Fruit fly (Drosophila melanogaster) whole organism, wandering third instar larva: ENCODE measurements around the gene CG3635.

Experiments
- CG32264 ChIP-seq: fragments of 200-800 bp; sonication (Bioruptor generic); optimal IDR thresholded peaks from 2 replicates; lab custom pipeline; 2016; ENCODE audit warnings: missing biosample characterization, missing genetic modification characterization
- CG9705 ChIP-seq: fragments of 200-800 bp; sonication (Bioruptor generic); optimal IDR thresholded peaks from 2 replicates; lab custom pipeline; 2018; ENCODE audit warnings: missing biosample characterization, mild to moderate bottlenecking, missing genetic modification characterization
- Dif ChIP-seq: fragments of 200-275, 200-300 bp; sonication (Bioruptor generic); optimal IDR thresholded peaks from 2 replicates; lab custom pipeline; 2018; ENCODE audit warnings: missing biosample characterization, missing genetic modification characterization; ENCODE audit not compliant: partially characterized antibody
- GATAd ChIP-seq: sonication (Bioruptor generic); optimal IDR thresholded peaks from 2 replicates; lab custom pipeline; 2016; ENCODE audit warnings: missing biosample characterization, missing genetic modification characterization
- HLH106 ChIP-seq: fragments of 200-800 bp; optimal IDR thresholded peaks from 3 replicates; lab custom pipeline; 2019; ENCODE audit warnings: missing biosample characterization, mild to moderate bottlenecking, missing genetic modification characterization, moderate library complexity
- Hnf4 ChIP-seq: fragments of 200-800 bp; sonication (Bioruptor generic); optimal IDR thresholded peaks from 2 replicates; lab custom pipeline; 2016; ENCODE audit warnings: missing biosample characterization, mild to moderate bottlenecking, missing genetic modification characterization
- Hr78 ChIP-seq: fragments of >200 bp; optimal IDR thresholded peaks from 2 replicates; lab custom pipeline; 2017; ENCODE audit warnings: missing biosample characterization, missing genetic modification characterization
- Hr83 ChIP-seq: fragments of 200-300 bp; sonication (Bioruptor generic); optimal IDR thresholded peaks from 2 replicates; lab custom pipeline; 2016; ENCODE audit warnings: missing biosample characterization, mild to moderate bottlenecking, missing genetic modification characterization, moderate library complexity; ENCODE audit not compliant: poor library complexity, severe bottlenecking
- Jra ChIP-seq: sonication (Bioruptor generic); optimal IDR thresholded peaks from 2 replicates; lab custom pipeline; 2016; ENCODE audit warnings: missing biosample characterization, missing genetic modification characterization
- Myc ChIP-seq: fragments of >200 bp; optimal IDR thresholded peaks from 2 replicates; lab custom pipeline; 2017
- N ChIP-seq: fragments of >200 bp; optimal IDR thresholded peaks from 2 replicates; lab custom pipeline; 2018; ENCODE audit warnings: missing biosample characterization, missing external identifiers, missing genetic modification characterization
- Rel ChIP-seq, 2 experiments: fragments of 200-800 bp; sonication (Bioruptor generic) in 1 of 2; optimal IDR thresholded peaks; 2 replicates in 1 of 2; 3 replicates in 1 of 2; lab custom pipeline; 2016 to 2019; ENCODE audit warnings: mild to moderate bottlenecking in 2 of 2, missing biosample characterization in 2 of 2, missing genetic modification characterization in 2 of 2, moderate library complexity in 1 of 2
- Vsx2 ChIP-seq: fragments of 200-300, 225-300 bp; sonication (Bioruptor generic); optimal IDR thresholded peaks from 2 replicates; lab custom pipeline; 2018; ENCODE audit warnings: missing biosample characterization, missing genetic modification characterization; ENCODE audit not compliant: partially characterized antibody
- brk ChIP-seq: fragments of 200-800 bp; sonication (Bioruptor generic); optimal IDR thresholded peaks from 2 replicates; lab custom pipeline; 2016; ENCODE audit warnings: missing biosample characterization, mild to moderate bottlenecking, missing genetic modification characterization
- dl ChIP-seq, 2 experiments: fragments of 175-275, 200-275 bp in 1 of 2; fragments of 200-275 bp in 1 of 2; sonication (Bioruptor generic); optimal IDR thresholded peaks; lab custom pipeline; 2018; ENCODE audit warnings: mild to moderate bottlenecking in 2 of 2, missing biosample characterization in 2 of 2, missing genetic modification characterization in 2 of 2, moderate library complexity in 2 of 2; ENCODE audit not compliant: partially characterized antibody in 2 of 2, insufficient read depth in 1 of 2
- dmrt93B ChIP-seq: fragments of 200-800 bp; sonication (Bioruptor generic); optimal IDR thresholded peaks from 2 replicates; lab custom pipeline; 2018; ENCODE audit warnings: missing biosample characterization, mild to moderate bottlenecking, missing genetic modification characterization
- dsf ChIP-seq: sonication (Bioruptor generic); optimal IDR thresholded peaks from 2 replicates; lab custom pipeline; 2016; ENCODE audit warnings: missing biosample characterization, missing genetic modification characterization, borderline replicate concordance
- foxo ChIP-seq, 2 experiments: fragments of 200-800 bp; sonication (Bioruptor generic); optimal IDR thresholded peaks; 2 replicates in 1 of 2; 3 replicates in 1 of 2; lab custom pipeline; 2016 to 2017; ENCODE audit warnings: missing biosample characterization in 2 of 2, missing genetic modification characterization in 2 of 2
- h ChIP-seq: fragments of 200-800 bp; sonication (Bioruptor generic); optimal IDR thresholded peaks from 3 replicates; lab custom pipeline; 2016; ENCODE audit warnings: missing biosample characterization, mild to moderate bottlenecking, missing genetic modification characterization
- jim ChIP-seq: fragments of 175-275, 200-325 bp; sonication (Bioruptor generic); optimal IDR thresholded peaks from 2 replicates; lab custom pipeline; 2016; ENCODE audit warnings: missing biosample characterization, mild to moderate bottlenecking, missing genetic modification characterization
- lola ChIP-seq: fragments of >200 bp; optimal IDR thresholded peaks from 2 replicates; lab custom pipeline; 2017; ENCODE audit warnings: missing biosample characterization, missing genetic modification characterization
- pan ChIP-seq: fragments of >200 bp; optimal IDR thresholded peaks from 2 replicates; lab custom pipeline; 2017
- psq ChIP-seq: fragments of 200-800 bp; sonication (Bioruptor generic); optimal IDR thresholded peaks from 3 replicates; lab custom pipeline; 2017; ENCODE audit warnings: missing biosample characterization, mild to moderate bottlenecking, missing genetic modification characterization, moderate library complexity
- rgr ChIP-seq: fragments of 200-800 bp; sonication (Bioruptor generic); optimal IDR thresholded peaks from 3 replicates; lab custom pipeline; 2016; ENCODE audit warnings: missing biosample characterization, mild to moderate bottlenecking, missing genetic modification characterization
- sage ChIP-seq: fragments of 200-800 bp; sonication (Bioruptor generic); optimal IDR thresholded peaks from 2 replicates; lab custom pipeline; 2016; ENCODE audit warnings: missing biosample characterization, mild to moderate bottlenecking, missing genetic modification characterization
- sv ChIP-seq: fragments of 200-800 bp; sonication (Bioruptor generic); optimal IDR thresholded peaks from 3 replicates; lab custom pipeline; 2016; ENCODE audit warnings: missing biosample characterization, missing genetic modification characterization
- tai ChIP-seq: sonication (Bioruptor generic); optimal IDR thresholded peaks from 2 replicates; lab custom pipeline; 2016; ENCODE audit warnings: missing biosample characterization, missing genetic modification characterization
- woc ChIP-seq: sonication (Bioruptor generic); optimal IDR thresholded peaks from 2 replicates; lab custom pipeline; 2016; ENCODE audit warnings: missing biosample characterization, mild to moderate bottlenecking, missing genetic modification characterization

The CG3635 gene

DNA sequence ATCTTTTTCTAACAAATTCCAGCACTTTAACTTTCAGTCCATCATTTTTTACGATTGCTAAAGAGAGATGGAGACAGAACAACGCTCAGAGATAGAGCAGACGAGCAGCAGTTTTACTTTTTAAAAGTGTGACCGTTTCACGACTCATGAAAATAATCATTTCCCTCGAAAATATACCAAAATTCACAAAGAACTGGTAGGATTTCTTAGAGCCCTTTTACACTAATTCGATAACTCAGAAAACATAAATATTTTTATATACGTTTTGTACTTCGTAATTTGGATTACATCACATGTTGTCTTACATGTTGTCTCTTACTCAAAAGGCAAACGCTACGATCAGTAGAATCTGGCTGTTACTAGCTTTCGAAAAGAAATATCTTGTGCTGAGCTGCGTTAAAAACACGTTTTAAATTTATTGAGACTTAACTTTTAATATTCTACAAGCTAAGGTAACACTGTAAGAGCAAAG lies 6.1 kb upstream of the CG3635 start, which contains the start of gene Clamp:
Clamp (minus strand) TSS at position 100 of the 472 bp plus-strand sequence.
- TF ChIP-seq Rel (GFP tag; optimal IDR thresholded peaks at IDR 0.05; lab: Kevin White, UChicago), result no peak
- no peak for TF ChIP-seq Rel (tag; optimal IDR thresholded peaks at IDR 0.05; lab: Kevin White, UChicago)
- TF ChIP-seq woc (GFP tag; lab: Kevin White, UChicago), result peak; percentile 71
- TF ChIP-seq Vsx2 (GFP tag; lab: Kevin White, UChicago), result no peak
- TF ChIP-seq HLH106 (tag; lab: Kevin White, UChicago), result peak; percentile 2
- no peak for TF ChIP-seq sv (GFP tag; lab: Kevin White, UChicago)
- no peak for TF ChIP-seq psq (GFP tag; lab: Kevin White, UChicago)
- TF ChIP-seq Hr78 (GFP tag; lab: Kevin White, UChicago), result peak; percentile 73
- TF ChIP-seq CG9705 (GFP tag; lab: Kevin White, UChicago), result no peak
- TF ChIP-seq N (GFP tag; lab: Kevin White, UChicago), result peak; percentile 85
- TF ChIP-seq Hnf4 (GFP tag; lab: Kevin White, UChicago), result no peak
- TF ChIP-seq Jra (GFP tag; lab: Kevin White, UChicago), result no peak

DNA sequence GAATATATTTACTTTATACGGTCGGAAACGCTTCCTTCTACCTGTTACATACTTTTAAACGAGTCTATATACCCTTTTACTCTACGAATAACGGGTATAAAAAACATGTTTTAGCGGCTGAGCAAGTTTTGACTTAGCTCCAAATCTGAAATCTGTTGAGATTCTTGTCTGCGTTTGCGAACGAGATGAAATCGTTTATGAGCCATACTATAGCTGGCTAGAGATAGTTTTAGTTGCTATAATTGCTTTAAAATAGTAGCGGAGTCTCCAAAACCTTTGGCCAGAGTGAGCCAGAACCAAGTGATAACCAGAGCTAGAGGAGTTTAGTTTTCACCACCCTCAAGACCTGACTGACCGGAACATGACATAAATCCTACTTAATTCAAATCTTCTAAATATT lies 1.2 kb downstream of the CG3635 start:
- TF ChIP-seq dsf, result no peak
- no peak for TF ChIP-seq Hnf4 (GFP tag; lab: Kevin White, UChicago)
- TF ChIP-seq h (GFP tag; lab: Kevin White, UChicago), result no peak
- TF ChIP-seq lola, result no peak
- TF ChIP-seq sv (GFP tag; lab: Kevin White, UChicago), result no peak
- no peak for TF ChIP-seq psq (GFP tag; lab: Kevin White, UChicago)
- TF ChIP-seq Dif (GFP tag; lab: Kevin White, UChicago), result no peak
- TF ChIP-seq Rel (GFP tag; optimal IDR thresholded peaks at IDR 0.05; lab: Kevin White, UChicago), result no peak
- no peak for TF ChIP-seq Rel (tag; optimal IDR thresholded peaks at IDR 0.05; lab: Kevin White, UChicago)
- TF ChIP-seq jim (GFP tag; lab: Kevin White, UChicago), result no peak
- no peak for TF ChIP-seq dmrt93B (GFP tag; lab: Kevin White, UChicago)
- TF ChIP-seq CG32264 (GFP tag; lab: Kevin White, UChicago), result no peak
- no peak for TF ChIP-seq sage
- no peak for TF ChIP-seq woc (GFP tag; lab: Kevin White, UChicago)
- no peak for TF ChIP-seq CG9705 (GFP tag; lab: Kevin White, UChicago)
- no peak for TF ChIP-seq pan (lab: Kevin White, UChicago)
- TF ChIP-seq GATAd (GFP tag; lab: Kevin White, UChicago), result no peak
- no peak for TF ChIP-seq Hr83
- TF ChIP-seq N (GFP tag; lab: Kevin White, UChicago), result no peak
- TF ChIP-seq, all 38 proteins: peak for 0

DNA sequence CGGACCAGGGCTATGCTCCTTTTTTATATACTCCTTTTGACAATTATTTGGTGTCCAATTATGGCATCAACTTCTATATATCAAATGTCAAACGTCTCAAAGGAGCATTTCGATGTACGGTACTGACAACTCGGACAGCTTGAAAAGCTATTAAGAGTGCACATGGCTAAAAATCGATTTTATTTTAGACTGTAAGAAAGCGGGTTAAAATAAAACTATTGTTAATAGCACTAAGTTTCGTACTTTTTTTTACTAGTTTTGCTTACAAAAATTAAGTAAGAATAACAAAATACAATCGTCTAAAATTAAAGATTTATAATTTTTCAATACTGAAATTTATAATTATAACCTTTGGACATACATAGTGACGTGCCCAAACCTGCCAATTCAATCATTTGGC lies 39.1 kb downstream of the CG3635 start, which contains the start of gene Ir40a:
Ir40a (minus strand) TSS at position 101 of the 400 bp plus-strand sequence.
- TF ChIP-seq rgr (no peak), Myc (lab: Kevin White, UChicago) (no peak), tai (GFP tag; lab: Kevin White, UChicago) (no peak), jim (GFP tag; lab: Kevin White, UChicago) (no peak), Hr78 (GFP tag; lab: Kevin White, UChicago) (no peak), foxo (GFP tag; optimal IDR thresholded peaks at IDR 0.05; lab: Kevin White, UChicago) (no peak), CG9705 (GFP tag; lab: Kevin White, UChicago) (no peak), brk (no peak), Rel (GFP tag; optimal IDR thresholded peaks at IDR 0.05; lab: Kevin White, UChicago) (no peak), Rel (tag; optimal IDR thresholded peaks at IDR 0.05; lab: Kevin White, UChicago) (no peak), Hr83 (no peak), sage (no peak), CG32264 (GFP tag; lab: Kevin White, UChicago) (no peak), sv (GFP tag; lab: Kevin White, UChicago) (no peak), dl (GFP tag; optimal IDR thresholded peaks at IDR 0.05; lab: Kevin White, UChicago; ENCODE audit: insufficient read depth in 1 of 2, partially characterized antibody in 2 of 2) (no peak), dsf (no peak)
